Worm (Caenorhabditis elegans) whole organism, late embryonic: Measurements from ENCODE around the gene Y38H6C.25.
"Not testable (repeated sequence)": the region's sequence is repeated elsewhere in the genome, so short reads cannot be mapped to it uniquely, and the experiment has no call there.

Source experiments
- C08G9.2 ChIP-seq: sonication (generic microtip); optimal IDR thresholded peaks from 2 replicates; lab custom pipeline; 2016; ENCODE audit warnings: mild to moderate bottlenecking, missing genetic modification characterization, moderate library complexity, missing compliant biosample characterization
- C38D4.7 ChIP-seq: fragments of 200-800 bp; sonication (Bioruptor generic); optimal IDR thresholded peaks from 2 replicates; lab custom pipeline; 2018; ENCODE audit warnings: mild to moderate bottlenecking, missing genetic modification characterization, moderate library complexity, missing compliant biosample characterization
- F13H6.1 ChIP-seq: sonication (generic microtip); optimal IDR thresholded peaks from 2 replicates; lab custom pipeline; 2016; ENCODE audit warnings: missing genetic modification characterization, missing compliant biosample characterization
- K02D7.2 ChIP-seq: sonication (generic microtip); optimal IDR thresholded peaks from 2 replicates; lab custom pipeline; 2017; ENCODE audit warnings: mild to moderate bottlenecking, missing genetic modification characterization, missing compliant biosample characterization
- K09A11.1 ChIP-seq: sonication (generic microtip); optimal IDR thresholded peaks from 2 replicates; lab custom pipeline; 2017; ENCODE audit warnings: antibody characterized with exemption, mild to moderate bottlenecking, missing genetic modification characterization, missing compliant biosample characterization; ENCODE audit not compliant: insufficient read depth
- ceh-14 ChIP-seq: sonication (generic microtip); optimal IDR thresholded peaks from 2 replicates; lab custom pipeline; 2016; ENCODE audit warnings: missing genotype, missing genetic modification characterization, missing compliant biosample characterization
- ceh-18 ChIP-seq: sonication (generic microtip); optimal IDR thresholded peaks from 2 replicates; lab custom pipeline; 2016; ENCODE audit warnings: missing genetic modification characterization, missing compliant biosample characterization
- ceh-19 ChIP-seq: fragments of 200-800 bp; sonication (Bioruptor generic); optimal IDR thresholded peaks from 2 replicates; lab custom pipeline; 2018; ENCODE audit warnings: mild to moderate bottlenecking, missing genetic modification characterization, missing compliant biosample characterization
- ceh-24 ChIP-seq: sonication (generic microtip); optimal IDR thresholded peaks from 2 replicates; lab custom pipeline; 2016; ENCODE audit warnings: mild to moderate bottlenecking, missing genetic modification characterization, missing compliant biosample characterization
- ceh-30 ChIP-seq: fragments of 150-350 bp; optimal IDR thresholded peaks from 2 replicates; lab custom pipeline; 2014; ENCODE audit warnings: missing biosample characterization, missing genetic modification characterization
- ceh-34 ChIP-seq: sonication (generic microtip); optimal IDR thresholded peaks from 2 replicates; lab custom pipeline; 2016; ENCODE audit warnings: mild to moderate bottlenecking, missing genetic modification characterization, missing compliant biosample characterization
- ceh-48 ChIP-seq: sonication (generic microtip); optimal IDR thresholded peaks from 2 replicates; lab custom pipeline; 2016; ENCODE audit warnings: missing genetic modification characterization, inconsistent platforms, missing compliant biosample characterization
- ceh-9 ChIP-seq: sonication (generic microtip); optimal IDR thresholded peaks from 2 replicates; lab custom pipeline; 2016; ENCODE audit warnings: mild to moderate bottlenecking, missing genetic modification characterization, inconsistent platforms, missing compliant biosample characterization
- dmd-4 ChIP-seq: sonication (generic microtip); optimal IDR thresholded peaks from 2 replicates; lab custom pipeline; 2016; ENCODE audit warnings: borderline replicate concordance, missing genetic modification characterization, missing compliant biosample characterization
- dve-1 ChIP-seq: sonication (generic microtip); optimal IDR thresholded peaks from 2 replicates; lab custom pipeline; 2017; ENCODE audit warnings: antibody characterized with exemption, mild to moderate bottlenecking, missing genetic modification characterization, missing compliant biosample characterization
- elt-2 ChIP-seq: sonication (generic microtip); optimal IDR thresholded peaks from 2 replicates; lab custom pipeline; 2016; ENCODE audit warnings: missing genetic modification reagents, missing genetic modification characterization, missing compliant biosample characterization
- elt-4 ChIP-seq: sonication (generic microtip); optimal IDR thresholded peaks from 2 replicates; lab custom pipeline; 2016; ENCODE audit warnings: missing genetic modification characterization, missing compliant biosample characterization
- fkh-10 ChIP-seq: fragments of 150-350 bp; optimal IDR thresholded peaks from 2 replicates; lab custom pipeline; 2014; ENCODE audit warnings: missing biosample characterization, missing genetic modification reagents, missing genetic modification characterization
- fkh-6 ChIP-seq: sonication (generic microtip); optimal IDR thresholded peaks from 2 replicates; lab custom pipeline; 2016; ENCODE audit warnings: missing genetic modification characterization, missing compliant biosample characterization
- gmeb-2 ChIP-seq: sonication (generic microtip); optimal IDR thresholded peaks from 2 replicates; lab custom pipeline; 2016; ENCODE audit warnings: missing genetic modification characterization, inconsistent platforms, missing compliant biosample characterization
- hlh-13 ChIP-seq: fragments of 200-800 bp; sonication (Bioruptor generic); optimal IDR thresholded peaks from 2 replicates; lab custom pipeline; 2018; ENCODE audit warnings: mild to moderate bottlenecking, missing genetic modification characterization, missing compliant biosample characterization
- hlh-15 ChIP-seq: sonication (generic microtip); optimal IDR thresholded peaks from 2 replicates; lab custom pipeline; 2016; ENCODE audit warnings: missing genetic modification characterization, missing compliant biosample characterization
- hlh-30 ChIP-seq: sonication (generic microtip); optimal IDR thresholded peaks from 2 replicates; lab custom pipeline; 2017; ENCODE audit warnings: antibody characterized with exemption, missing genetic modification characterization, missing compliant biosample characterization; ENCODE audit not compliant: insufficient read depth
- hlh-6 ChIP-seq: sonication (generic microtip); optimal IDR thresholded peaks from 2 replicates; lab custom pipeline; 2016; ENCODE audit warnings: missing genotype, missing genetic modification characterization, missing compliant biosample characterization
- hlh-8 ChIP-seq: sonication (generic microtip); optimal IDR thresholded peaks from 2 replicates; lab custom pipeline; 2016; ENCODE audit warnings: missing genotype, missing genetic modification characterization, missing compliant biosample characterization
- lim-6 ChIP-seq: sonication (generic microtip); optimal IDR thresholded peaks from 2 replicates; lab custom pipeline; 2016; ENCODE audit warnings: missing genetic modification characterization, missing compliant biosample characterization
- lin-11 ChIP-seq: fragments of 200-800 bp; sonication (Bioruptor generic); optimal IDR thresholded peaks from 2 replicates; lab custom pipeline; 2018; ENCODE audit warnings: mild to moderate bottlenecking, missing genetic modification characterization, missing compliant biosample characterization
- mec-3 ChIP-seq: sonication (generic microtip); optimal IDR thresholded peaks from 2 replicates; lab custom pipeline; 2016; ENCODE audit warnings: borderline replicate concordance, missing genetic modification characterization, missing compliant biosample characterization
- nfya-1 ChIP-seq: sonication (generic microtip); optimal IDR thresholded peaks from 2 replicates; lab custom pipeline; 2017; ENCODE audit warnings: missing genetic modification characterization, mild to moderate bottlenecking, missing compliant biosample characterization, antibody characterized with exemption, moderate library complexity
- nhr-11 ChIP-seq: fragments of 150-350 bp; optimal IDR thresholded peaks from 2 replicates; lab custom pipeline; 2014; ENCODE audit warnings: missing biosample characterization, missing genetic modification characterization
- odd-2 ChIP-seq: sonication (generic microtip); optimal IDR thresholded peaks from 2 replicates; lab custom pipeline; 2017; ENCODE audit warnings: antibody characterized with exemption, mild to moderate bottlenecking, missing genetic modification characterization, missing compliant biosample characterization
- pag-3 ChIP-seq: sonication (generic microtip); optimal IDR thresholded peaks from 2 replicates; lab custom pipeline; 2016; ENCODE audit warnings: missing compliant biosample characterization, missing genetic modification characterization, borderline replicate concordance
- pax-1 ChIP-seq: fragments of 150-350 bp; optimal IDR thresholded peaks from 2 replicates; lab custom pipeline; 2014; ENCODE audit warnings: missing biosample characterization, missing genetic modification characterization
- pqm-1 ChIP-seq: sonication (generic microtip); optimal IDR thresholded peaks from 2 replicates; lab custom pipeline; 2016; ENCODE audit warnings: missing genetic modification characterization, missing compliant biosample characterization
- pros-1 ChIP-seq: fragments of 150-350 bp; optimal IDR thresholded peaks from 2 replicates; lab custom pipeline; 2014; ENCODE audit warnings: missing biosample characterization, missing genetic modification reagents, missing genetic modification characterization
- rnt-1 ChIP-seq: sonication (generic microtip); optimal IDR thresholded peaks from 2 replicates; lab custom pipeline; 2016; ENCODE audit warnings: missing genetic modification characterization, missing compliant biosample characterization
- sox-4 ChIP-seq: sonication (generic microtip); optimal IDR thresholded peaks from 2 replicates; lab custom pipeline; 2017; ENCODE audit warnings: mild to moderate bottlenecking, missing genetic modification characterization, inconsistent platforms, missing compliant biosample characterization
- unc-3 ChIP-seq, 2 experiments: fragments of 200-800 bp in 1 of 2; sonication (Bioruptor generic) in 1 of 2; sonication (generic microtip) in 1 of 2; conservative IDR thresholded peaks in 1 of 2; optimal IDR thresholded peaks in 1 of 2; 2 replicates each; pipeline versions ENCODE4 v1.3.6 to Lab custom; 2016 to 2022; ENCODE audit warnings: missing compliant biosample characterization in 2 of 2, missing genetic modification characterization in 2 of 2, missing genetic modification reagents in 1 of 2
- unc-42 ChIP-seq: sonication (generic microtip); optimal IDR thresholded peaks from 2 replicates; lab custom pipeline; 2016; ENCODE audit warnings: missing genotype, missing genetic modification characterization, missing compliant biosample characterization
- unc-86 ChIP-seq: sonication (generic microtip); optimal IDR thresholded peaks from 2 replicates; lab custom pipeline; 2016; ENCODE audit warnings: missing genetic modification characterization, missing compliant biosample characterization
- zip-5 ChIP-seq: sonication (generic microtip); optimal IDR thresholded peaks from 2 replicates; lab custom pipeline; 2016; ENCODE audit warnings: missing genetic modification characterization, missing compliant biosample characterization
- ztf-16 ChIP-seq: sonication (generic microtip); optimal IDR thresholded peaks from 2 replicates; lab custom pipeline; 2017; ENCODE audit warnings: missing genetic modification characterization, missing compliant biosample characterization

Gene Y38H6C.25

ce11 chrV:20509427-20509826 is 9.6 kb upstream of the Y38H6C.25 start:
- TF ChIP-seq rnt-1 (tag; lab: Kevin White, UChicago) = no peak
- no peak for TF ChIP-seq pag-3
- no peak for TF ChIP-seq unc-3 (GFP tag; conservative IDR thresholded peaks at IDR 0.05; lab: Robert Waterston, UW)
- no peak for TF ChIP-seq unc-3 (tag; optimal IDR thresholded peaks at IDR 0.05; lab: Kevin White, UChicago)
- no peak for TF ChIP-seq hlh-6
- no peak for TF ChIP-seq C38D4.7 (GFP tag; lab: Kevin White, UChicago)
- TF ChIP-seq ceh-14 (tag; lab: Kevin White, UChicago) = no peak
- TF ChIP-seq ceh-19 (GFP tag; lab: Kevin White, UChicago) = no peak
- no peak for TF ChIP-seq unc-86 (tag; lab: Kevin White, UChicago)
- TF ChIP-seq elt-4 (tag; lab: Kevin White, UChicago) = no peak
- no peak for TF ChIP-seq nhr-11
- no peak for TF ChIP-seq fkh-10 (GFP tag; lab: Kevin White, UChicago)
- TF ChIP-seq hlh-30 (tag; lab: Kevin White, UChicago) = no peak
- no peak for TF ChIP-seq F13H6.1 (tag; lab: Kevin White, UChicago)
- TF ChIP-seq pax-1 (tag; lab: Kevin White, UChicago) = no peak
- TF ChIP-seq ceh-24 (tag; lab: Kevin White, UChicago) = no peak
- no peak for TF ChIP-seq elt-2 (tag; lab: Kevin White, UChicago)

- not testable (repeated sequence) for TF ChIP-seq lim-6; ceh-18 (tag; lab: Kevin White, UChicago); dmd-4 (tag; lab: Kevin White, UChicago)
These were observed 5.4 kb upstream of the Y38H6C.25 start, which contains the start of gene Y38H6C.8 for ce11 chrV:20513661-20514060. TSS of gene Y38H6C.8 (plus strand) at chrV:20513961.

- TF ChIP-seq nfya-1 = no peak
- TF ChIP-seq ceh-9 (tag; lab: Kevin White, UChicago) = no peak
- TF ChIP-seq ceh-34 (tag; lab: Kevin White, UChicago) = no peak
- TF ChIP-seq C38D4.7 (GFP tag; lab: Kevin White, UChicago) = no peak
- TF ChIP-seq ceh-14 (tag; lab: Kevin White, UChicago) = no peak
- no peak for TF ChIP-seq K02D7.2 (tag; lab: Kevin White, UChicago)
- TF ChIP-seq hlh-8 (tag; lab: Kevin White, UChicago) = no peak
- TF ChIP-seq fkh-10 (GFP tag; lab: Kevin White, UChicago) = no peak
- TF ChIP-seq unc-42 (tag; lab: Kevin White, UChicago) = no peak
- TF ChIP-seq hlh-13 (GFP tag; lab: Kevin White, UChicago) = no peak
- no peak for TF ChIP-seq nhr-11
- no peak for TF ChIP-seq pros-1 (tag; lab: Kevin White, UChicago)
- no peak for TF ChIP-seq gmeb-2
- no peak for TF ChIP-seq ztf-16 (tag; lab: Kevin White, UChicago)
- TF ChIP-seq unc-3 (GFP tag; conservative IDR thresholded peaks at IDR 0.05; lab: Robert Waterston, UW) = no peak
- TF ChIP-seq unc-3 (tag; optimal IDR thresholded peaks at IDR 0.05; lab: Kevin White, UChicago) = no peak
- TF ChIP-seq dve-1 = no peak
- TF ChIP-seq hlh-15 = no peak
- no peak for TF ChIP-seq fkh-6 (tag; lab: Kevin White, UChicago)
- no peak for TF ChIP-seq F13H6.1 (tag; lab: Kevin White, UChicago)
- TF ChIP-seq sox-4 (tag; lab: Kevin White, UChicago) = no peak
These were observed 4.5 kb upstream of the Y38H6C.25 start for ce11 chrV:20514483-20514882.

DNA sequence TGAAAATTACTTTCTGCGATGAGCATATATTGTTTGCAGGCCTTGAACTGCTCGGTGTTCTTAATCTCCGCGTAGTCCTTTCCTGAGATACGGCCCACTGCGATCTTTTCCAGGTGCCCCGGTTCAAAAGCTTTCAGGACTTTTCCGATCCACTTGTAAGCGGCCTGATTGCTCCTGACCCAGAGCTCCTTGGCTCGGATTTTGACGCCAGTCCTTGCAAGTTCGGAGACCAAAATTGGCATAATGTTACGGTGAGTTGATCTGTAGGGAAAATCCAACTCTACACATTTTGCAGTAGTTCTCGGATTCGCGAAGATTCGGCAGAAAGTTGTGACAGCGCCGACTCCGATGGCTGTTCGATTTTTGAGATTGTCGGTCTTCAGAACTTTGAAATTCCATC is 2.0 kb upstream of the Y38H6C.25 start:
- TF ChIP-seq hlh-13 (GFP tag; lab: Kevin White, UChicago) (no peak), zip-5 (tag; lab: Kevin White, UChicago) (no peak), hlh-8 (tag; lab: Kevin White, UChicago) (no peak), mec-3 (tag; lab: Kevin White, UChicago) (no peak), nfya-1 (no peak), fkh-10 (GFP tag; lab: Kevin White, UChicago) (no peak), lin-11 (tag; lab: Kevin White, UChicago) (no peak), nhr-11 (no peak), ceh-34 (tag; lab: Kevin White, UChicago) (no peak), sox-4 (tag; lab: Kevin White, UChicago) (no peak), ceh-48 (tag; lab: Kevin White, UChicago) (no peak), odd-2 (no peak), C08G9.2 (no peak), ceh-19 (GFP tag; lab: Kevin White, UChicago) (no peak), pqm-1 (tag; lab: Kevin White, UChicago) (no peak), ceh-30 (tag; lab: Kevin White, UChicago) (no peak), K09A11.1 (tag; lab: Kevin White, UChicago) (no peak)
- TF ChIP-seq, all 69 proteins: peak for 0
